Fruit fly (Drosophila melanogaster): Measurements from ENCODE around the gene Pvf3.

Pvf3 gene

DNA sequence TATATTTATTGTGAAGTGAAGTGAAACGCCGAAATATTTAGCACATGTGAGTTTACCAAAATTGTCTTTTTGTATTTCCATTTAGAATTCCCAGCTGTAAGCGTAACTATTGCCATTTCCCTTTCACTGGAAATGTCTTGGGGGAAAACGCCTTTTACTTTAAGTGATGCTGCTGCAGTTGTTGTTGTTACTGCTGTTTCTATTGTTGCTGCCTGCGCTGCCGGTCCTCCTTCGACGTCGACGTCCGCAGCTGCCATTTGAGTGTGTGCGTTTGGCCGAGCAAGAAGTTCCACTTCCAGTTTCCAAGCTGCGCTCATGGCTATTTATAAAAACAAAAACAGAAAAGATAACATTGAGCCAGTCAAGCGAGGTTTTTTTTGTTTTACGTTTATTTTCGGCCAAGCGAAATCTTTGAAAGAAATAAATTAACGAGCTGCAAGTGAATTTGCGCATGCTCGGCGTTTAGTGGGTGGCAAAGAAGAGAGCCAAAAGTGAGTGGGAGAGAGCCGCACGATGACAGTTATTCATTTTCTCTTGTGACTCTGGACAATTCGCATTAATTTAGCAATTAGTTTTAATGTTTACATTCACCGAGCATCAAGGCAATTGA, 107.7 kb downstream of the Pvf3 start:
- TF ChIP-seq CG8478 (optimal IDR thresholded peaks at IDR 0.05) (no peak), CTCF (optimal IDR thresholded peaks at IDR 0.05) (no peak)

DNA sequence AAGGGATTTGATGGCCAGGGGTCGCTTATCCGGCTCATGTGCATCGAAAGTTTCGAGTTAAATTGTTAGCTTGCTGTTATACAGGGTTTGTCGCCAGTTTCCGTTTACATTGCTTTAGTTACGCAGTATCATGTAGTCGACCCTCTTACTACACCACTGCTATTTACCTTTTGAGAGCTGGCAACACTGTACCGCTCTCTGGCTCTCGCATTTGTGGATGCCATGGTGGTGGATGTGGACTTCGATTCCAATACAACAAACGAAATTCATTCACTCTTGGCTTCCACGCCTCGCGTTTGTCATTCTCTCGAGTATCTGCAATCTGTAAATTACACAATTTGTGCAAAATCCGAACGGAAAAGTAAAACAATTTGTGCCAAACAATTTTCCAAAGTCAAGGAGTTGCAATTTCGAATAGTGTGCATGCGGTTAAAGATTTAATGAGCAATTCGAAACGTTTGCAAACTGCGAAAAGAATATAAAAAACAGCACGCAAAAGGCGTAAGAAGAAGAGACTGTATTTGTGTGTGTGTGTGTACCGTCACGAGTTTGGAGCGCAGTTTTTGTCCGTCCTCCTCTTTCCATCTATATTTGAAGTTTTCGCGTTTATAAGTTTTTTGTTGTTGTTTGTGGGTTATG, 108.4 kb downstream of the Pvf3 start:
- TF ChIP-seq CG8478 (optimal IDR thresholded peaks at IDR 0.05) (no peak), CTCF (optimal IDR thresholded peaks at IDR 0.05) (peak in 1 of 2 experiments; percentile 35)
